Fruit fly (Drosophila melanogaster) whole organism, embryonic: ENCODE data around the gene trbl.

Experiments used
- Ada2b ChIP-seq: fragments of 200-800 bp; sonication (Bioruptor generic); IDR thresholded peaks from 2 replicates; pipeline ENCODE4 v1.3.6; 2022; ENCODE audit warnings: missing biosample characterization, missing genetic modification characterization
- Atf-2 ChIP-seq: fragments of 200-800 bp; sonication (Bioruptor generic); optimal IDR thresholded peaks from 2 replicates; lab custom pipeline; 2016; ENCODE audit warnings: missing biosample characterization, missing genetic modification characterization
- Awh ChIP-seq: fragments of 200-800 bp; sonication (Bioruptor generic); IDR thresholded peaks from 2 replicates; pipeline ENCODE4, ENCODE4 v1.3.6; 2022; ENCODE audit warnings: missing biosample characterization, missing genetic modification characterization
- CG11093 ChIP-seq: fragments of 200-800 bp; sonication (Bioruptor generic); IDR thresholded peaks from 3 replicates; pipeline ENCODE4 v1.3.6; 2022; ENCODE audit warnings: missing biosample characterization, missing genetic modification characterization
- CG12104 ChIP-seq: fragments of 200-800 bp; sonication (Bioruptor generic); optimal IDR thresholded peaks from 3 replicates; lab custom pipeline; 2016; ENCODE audit warnings: missing biosample characterization, missing genetic modification characterization
- CG12236 ChIP-seq: fragments of 200-800 bp; sonication (Bioruptor generic); optimal IDR thresholded peaks from 2 replicates; lab custom pipeline; 2016; ENCODE audit warnings: missing biosample characterization, missing genetic modification characterization
- CG1233 ChIP-seq: fragments of 200-800 bp; sonication (Bioruptor generic); optimal IDR thresholded peaks from 4 replicates; lab custom pipeline; 2018; ENCODE audit warnings: missing biosample characterization, mild to moderate bottlenecking, missing genetic modification characterization
- CG12744 ChIP-seq: fragments of 200-800 bp; sonication (Bioruptor generic); optimal IDR thresholded peaks from 2 replicates; lab custom pipeline; 2016; ENCODE audit warnings: missing biosample characterization, missing genetic modification characterization
- CG13775 ChIP-seq: fragments of 200-800 bp; sonication (Bioruptor generic); optimal IDR thresholded peaks from 3 replicates; lab custom pipeline; 2017; ENCODE audit warnings: missing biosample characterization, mild to moderate bottlenecking, missing genetic modification characterization
- CG14965 ChIP-seq: fragments of 200-800 bp; sonication (Bioruptor generic); optimal IDR thresholded peaks from 2 replicates; lab custom pipeline; 2016; ENCODE audit warnings: missing biosample characterization, missing genetic modification characterization, borderline replicate concordance
- CG16813 ChIP-seq: fragments of 200-800 bp; sonication (Bioruptor generic); IDR thresholded peaks from 3 replicates; pipeline ENCODE4 v1.3.6; 2022; ENCODE audit warnings: missing biosample characterization, missing genetic modification characterization; ENCODE audit not compliant: partially characterized antibody
- CG17186 ChIP-seq: fragments of 200-800 bp; sonication (Bioruptor generic); optimal IDR thresholded peaks from 3 replicates; lab custom pipeline; 2017; ENCODE audit warnings: missing biosample characterization, missing genetic modification reagents, missing genetic modification characterization
- CG17568 ChIP-seq: fragments of 200-800 bp; sonication (Bioruptor generic); optimal IDR thresholded peaks from 2 replicates; lab custom pipeline; 2018; ENCODE audit warnings: missing biosample characterization, mild to moderate bottlenecking, missing genetic modification characterization, moderate library complexity
- CG17612 ChIP-seq: fragments of 200-800 bp; sonication (Bioruptor generic); IDR thresholded peaks from 2 replicates; pipeline ENCODE4 v1.3.6; 2022; ENCODE audit warnings: missing biosample characterization, missing genetic modification characterization
- CG17829 ChIP-seq: fragments of 200-800 bp; optimal IDR thresholded peaks from 2 replicates; lab custom pipeline; 2019; ENCODE audit warnings: missing biosample characterization, mild to moderate bottlenecking, missing genetic modification characterization, moderate library complexity
- CG1832 ChIP-seq: fragments of 200-800 bp; sonication (Bioruptor generic); optimal IDR thresholded peaks from 2 replicates; lab custom pipeline; 2017; ENCODE audit warnings: missing biosample characterization, mild to moderate bottlenecking, missing genetic modification characterization, inconsistent platforms
- CG30431 ChIP-seq: fragments of 200-800 bp; sonication (Bioruptor generic); optimal IDR thresholded peaks from 2 replicates; lab custom pipeline; 2017; ENCODE audit warnings: missing biosample characterization, missing genetic modification characterization
- CG4404 ChIP-seq: fragments of 200-800 bp; sonication (Bioruptor generic); IDR thresholded peaks from 2 replicates; pipeline ENCODE4 v1.3.6; 2022; ENCODE audit warnings: missing biosample characterization, missing genetic modification characterization
- CG7928 ChIP-seq: fragments of 200-800 bp; sonication (Bioruptor generic); optimal IDR thresholded peaks from 2 replicates; lab custom pipeline; 2017; ENCODE audit warnings: missing biosample characterization, mild to moderate bottlenecking, missing genetic modification characterization
- CG8765 ChIP-seq: fragments of 200-800 bp; sonication (Bioruptor generic); IDR thresholded peaks from 2 replicates; pipeline ENCODE4 v1.3.6; 2022; ENCODE audit warnings: missing biosample characterization, missing genetic modification characterization
- CG8944 ChIP-seq: fragments of 200-800 bp; sonication (Bioruptor generic); optimal IDR thresholded peaks from 3 replicates; lab custom pipeline; 2016; ENCODE audit warnings: missing biosample characterization, missing genetic modification characterization
- Camta ChIP-seq: fragments of 200-800 bp; sonication (Bioruptor generic); optimal IDR thresholded peaks from 2 replicates; lab custom pipeline; 2016; ENCODE audit warnings: missing biosample characterization, missing genetic modification characterization
- Dref ChIP-seq: fragments of 200-800 bp; sonication (Bioruptor generic); IDR thresholded peaks from 2 replicates; pipeline ENCODE4 v1.3.6; 2022; ENCODE audit warnings: missing biosample characterization, missing genetic modification characterization
- GATAe ChIP-seq: fragments of 200-800 bp; sonication (Bioruptor generic); conservative IDR thresholded peaks from 2 replicates; pipeline ENCODE4 v1.3.6; 2022; ENCODE audit warnings: missing biosample characterization, missing genetic modification characterization
- Hr39 ChIP-seq: fragments of >200 bp; optimal IDR thresholded peaks from 2 replicates; lab custom pipeline; 2017
- Hr51 ChIP-seq, 2 experiments: fragments of 200-800 bp; sonication (Bioruptor generic); optimal IDR thresholded peaks; 2 replicates in 1 of 2; 3 replicates in 1 of 2; lab custom pipeline; 2016 to 2018; ENCODE audit warnings: missing biosample characterization in 2 of 2, missing genetic modification characterization in 2 of 2, mild to moderate bottlenecking in 1 of 2, moderate library complexity in 1 of 2
- Neu2 ChIP-seq: fragments of 200-800 bp; sonication (Bioruptor generic); optimal IDR thresholded peaks from 3 replicates; lab custom pipeline; 2016; ENCODE audit warnings: missing biosample characterization, missing genetic modification characterization, borderline replicate concordance
- Nf-YC ChIP-seq: fragments of 200-800 bp; optimal IDR thresholded peaks from 3 replicates; lab custom pipeline; 2019; ENCODE audit warnings: missing biosample characterization, mild to moderate bottlenecking, missing genetic modification characterization, moderate library complexity
- Optix ChIP-seq: fragments of 200-800 bp; sonication (Bioruptor generic); IDR thresholded peaks from 3 replicates; pipeline ENCODE4 v1.3.6; 2022; ENCODE audit warnings: missing biosample characterization, missing genetic modification characterization
- Sin3A ChIP-seq: fragments of >200 bp; optimal IDR thresholded peaks from 2 replicates; lab custom pipeline; 2018
- TFAM ChIP-seq: fragments of 200-800 bp; sonication (Bioruptor generic); optimal IDR thresholded peaks from 2 replicates; lab custom pipeline; 2017; ENCODE audit warnings: missing biosample characterization, missing genetic modification characterization, inconsistent platforms
- Vsx1 ChIP-seq: fragments of 200-800 bp; sonication (Bioruptor generic); optimal IDR thresholded peaks from 2 replicates; lab custom pipeline; 2017; ENCODE audit warnings: missing biosample characterization, mild to moderate bottlenecking, missing genetic modification characterization, missing genetic modification reagents
- cad ChIP-seq: fragments of >200 bp; optimal IDR thresholded peaks from 2 replicates; lab custom pipeline; 2017; ENCODE audit warnings: missing biosample characterization, missing genetic modification characterization
- cas ChIP-seq: fragments of 200-800 bp; sonication (Bioruptor generic); IDR thresholded peaks from 2 replicates; pipeline ENCODE4 v1.3.6; 2022; ENCODE audit warnings: missing biosample characterization, missing genetic modification characterization
- cwo ChIP-seq: fragments of 200-800 bp; sonication (Bioruptor generic); optimal IDR thresholded peaks from 3 replicates; lab custom pipeline; 2017; ENCODE audit warnings: missing biosample characterization, missing genetic modification characterization, mild to moderate bottlenecking, moderate library complexity, missing genetic modification reagents
- dmrt11E ChIP-seq: fragments of 200-800 bp; sonication (Bioruptor generic); optimal IDR thresholded peaks from 3 replicates; lab custom pipeline; 2018; ENCODE audit warnings: missing biosample characterization, mild to moderate bottlenecking, missing genetic modification characterization, moderate library complexity
- ewg ChIP-seq: fragments of 200-800 bp; sonication (Bioruptor generic); optimal IDR thresholded peaks from 3 replicates; lab custom pipeline; 2017; ENCODE audit warnings: mild to moderate bottlenecking, missing biosample characterization, missing genetic modification reagents, missing genetic modification characterization
- exex ChIP-seq: fragments of 200-800 bp; sonication (Bioruptor generic); optimal IDR thresholded peaks from 4 replicates; lab custom pipeline; 2018; ENCODE audit warnings: missing biosample characterization, mild to moderate bottlenecking, missing genetic modification characterization, moderate library complexity
- fd102C ChIP-seq: fragments of 200-800 bp; sonication (Bioruptor generic); optimal IDR thresholded peaks from 2 replicates; lab custom pipeline; 2018; ENCODE audit warnings: missing biosample characterization, mild to moderate bottlenecking, missing genetic modification characterization, moderate library complexity
- gcm2 ChIP-seq: fragments of 200-800 bp; sonication (Bioruptor generic); optimal IDR thresholded peaks from 2 replicates; lab custom pipeline; 2016; ENCODE audit warnings: missing biosample characterization, missing genetic modification characterization
- gfzf ChIP-seq: fragments of 200-800 bp; sonication (Bioruptor generic); optimal IDR thresholded peaks from 2 replicates; lab custom pipeline; 2016; ENCODE audit warnings: missing biosample characterization, mild to moderate bottlenecking, missing genetic modification characterization, moderate library complexity
- gro ChIP-seq: fragments of 200-800 bp; sonication (Bioruptor generic); optimal IDR thresholded peaks from 2 replicates; lab custom pipeline; 2016; ENCODE audit warnings: missing biosample characterization, missing genetic modification characterization
- h ChIP-seq: fragments of >200 bp; optimal IDR thresholded peaks from 2 replicates; lab custom pipeline; 2017
- maf-S ChIP-seq: fragments of 200-800 bp; sonication (Bioruptor generic); optimal IDR thresholded peaks from 2 replicates; lab custom pipeline; 2016; ENCODE audit warnings: missing biosample characterization, missing genetic modification characterization
- p53 ChIP-seq: fragments of 200-800 bp; sonication (Bioruptor generic); optimal IDR thresholded peaks from 2 replicates; lab custom pipeline; 2016; ENCODE audit warnings: missing biosample characterization, missing genetic modification characterization
- pfk ChIP-seq: fragments of 200-800 bp; sonication (Bioruptor generic); optimal IDR thresholded peaks from 2 replicates; lab custom pipeline; 2018; ENCODE audit warnings: missing biosample characterization, mild to moderate bottlenecking, missing genetic modification characterization, moderate library complexity
- sna ChIP-seq: fragments of 200-800 bp; sonication (Bioruptor generic); IDR thresholded peaks from 2 replicates; pipeline ENCODE4 v1.3.6; 2022; ENCODE audit warnings: missing biosample characterization, missing genetic modification characterization; ENCODE audit not compliant: partially characterized antibody
- vnd ChIP-seq: fragments of 200-800 bp; sonication (Bioruptor generic); IDR thresholded peaks from 3 replicates; pipeline ENCODE4 v1.3.6; 2022; ENCODE audit warnings: missing biosample characterization, missing genetic modification characterization; ENCODE audit not compliant: partially characterized antibody
- wek ChIP-seq: fragments of 200-800 bp; sonication (Bioruptor generic); optimal IDR thresholded peaks from 3 replicates; lab custom pipeline; 2018; ENCODE audit warnings: missing biosample characterization, mild to moderate bottlenecking, missing genetic modification characterization, moderate library complexity

trbl gene

DNA sequence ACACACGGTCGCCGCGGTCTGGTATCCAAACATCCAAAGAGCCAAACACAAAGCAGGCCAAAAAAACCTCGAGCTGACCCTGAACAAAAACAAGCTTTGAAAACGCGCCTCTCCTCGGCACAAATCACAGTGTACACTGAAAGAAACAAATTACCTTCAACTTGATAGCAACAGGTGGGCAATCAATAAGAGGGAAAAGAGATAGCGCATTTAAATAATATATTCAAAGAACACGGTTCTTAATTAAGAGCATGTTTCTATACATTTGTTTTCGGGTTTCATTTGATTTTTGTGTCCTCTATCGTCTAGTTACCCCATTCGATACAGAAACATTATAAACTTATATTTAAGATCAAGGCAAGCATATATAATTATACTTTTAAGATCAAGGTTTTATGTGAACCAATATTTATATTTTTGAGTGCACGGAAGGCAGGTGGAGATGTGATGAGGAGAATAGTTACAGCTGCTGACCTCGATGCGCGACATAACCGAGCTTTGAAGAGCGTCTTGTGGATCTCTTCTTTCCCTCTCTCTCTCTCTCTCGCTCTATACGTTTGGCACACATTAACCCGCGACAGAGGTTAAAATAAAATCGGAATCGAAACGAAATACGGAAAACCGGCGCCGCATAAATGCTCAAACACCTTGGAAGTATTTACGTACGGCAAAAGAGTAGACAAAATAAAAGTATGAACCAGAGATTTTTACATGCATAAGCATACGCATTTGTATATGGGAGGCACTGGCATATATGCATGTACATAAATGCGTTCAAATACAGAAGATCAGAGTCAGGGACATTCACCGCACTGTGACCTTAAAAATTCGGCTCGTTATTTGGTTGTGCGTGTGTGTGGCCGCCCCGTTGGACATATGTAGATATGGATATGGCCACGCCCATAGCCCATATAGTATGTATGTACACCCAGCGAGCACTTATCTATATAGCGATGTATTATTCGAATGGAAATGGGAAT, 2.9 kb downstream of the trbl start (continued):
- peak; percentile 79 for TF ChIP-seq gro (GFP tag; lab: Kevin White, UChicago)
- peak; percentile 69 for TF ChIP-seq CG30431
- peak; percentile 55 to 92 for TF ChIP-seq Hr51 (GFP tag; optimal IDR thresholded peaks at IDR 0.05; lab: Kevin White, UChicago)
- TF ChIP-seq CG1832 (GFP tag; lab: Kevin White, UChicago): peak; percentile 38
- TF ChIP-seq Dref (GFP tag; lab: Robert Waterston, UW): no peak
- TF ChIP-seq CG13775 (GFP tag; lab: Kevin White, UChicago): peak; percentile 80
- no peak for TF ChIP-seq cad (GFP tag; lab: Kevin White, UChicago)
- TF ChIP-seq CG17186 (GFP tag; lab: Kevin White, UChicago): peak; percentile 26
- TF ChIP-seq h (lab: Kevin White, UChicago): no peak
- peak; percentile 81 for TF ChIP-seq CG12104 (GFP tag; lab: Kevin White, UChicago)
- peak; percentile 80 for TF ChIP-seq Awh (GFP tag; lab: Robert Waterston, UW)
- TF ChIP-seq ewg (GFP tag; lab: Kevin White, UChicago): peak; percentile 71
- no peak for TF ChIP-seq Sin3A (lab: Kevin White, UChicago)
- peak; percentile 45 for TF ChIP-seq CG12236 (GFP tag; lab: Kevin White, UChicago)
- TF ChIP-seq Atf-2 (GFP tag; lab: Kevin White, UChicago): peak; percentile 63
- TF ChIP-seq dmrt11E (tag; lab: Kevin White, UChicago): peak; percentile 70
- peak; percentile 77 for TF ChIP-seq Nf-YC
- TF ChIP-seq wek (GFP tag; lab: Kevin White, UChicago): peak; percentile 37
- TF ChIP-seq CG17568: peak; percentile 76
- no peak for TF ChIP-seq TFAM
- TF ChIP-seq Hr39 (lab: Kevin White, UChicago): no peak
- peak; percentile 83 for TF ChIP-seq gcm2
- peak; percentile 60 for TF ChIP-seq Camta (GFP tag; lab: Kevin White, UChicago)
- peak; percentile 50 for TF ChIP-seq CG8944 (GFP tag; lab: Kevin White, UChicago)
- peak; percentile 10 for TF ChIP-seq p53 (GFP tag; lab: Kevin White, UChicago)
- peak; percentile 74 for TF ChIP-seq CG12744 (GFP tag; lab: Kevin White, UChicago)
- TF ChIP-seq cwo (GFP tag; lab: Kevin White, UChicago): peak; percentile 81
- TF ChIP-seq CG16813 (GFP tag; lab: Robert Waterston, UW): no peak
- TF ChIP-seq Vsx1 (GFP tag; lab: Kevin White, UChicago): peak; percentile 88
- TF ChIP-seq sna (GFP tag; lab: Robert Waterston, UW): no peak
- TF ChIP-seq Optix (GFP tag; lab: Robert Waterston, UW): 0 out of 3 replicates have a peak, but pooled peaks have one; percentile 21
- TF ChIP-seq CG17829 (tag; lab: Kevin White, UChicago): peak; percentile 81
- peak; percentile 51 for TF ChIP-seq CG7928 (GFP tag; lab: Kevin White, UChicago)
- TF ChIP-seq vnd (GFP tag; lab: Robert Waterston, UW): no peak
- no peak for TF ChIP-seq fd102C (GFP tag; lab: Kevin White, UChicago)
- peak; percentile 72 for TF ChIP-seq Ada2b (GFP tag; lab: Robert Waterston, UW)
- TF ChIP-seq CG11093 (GFP tag; lab: Robert Waterston, UW): peak; percentile 71; the same call in 2 of the 3 replicates
- no peak for TF ChIP-seq CG4404 (GFP tag; lab: Robert Waterston, UW)
- no peak for TF ChIP-seq cas (GFP tag; lab: Robert Waterston, UW)
- TF ChIP-seq CG1233 (GFP tag; lab: Kevin White, UChicago): peak; percentile 90
- TF ChIP-seq CG14965 (GFP tag; lab: Kevin White, UChicago): peak; percentile 38
- TF ChIP-seq maf-S (GFP tag; lab: Kevin White, UChicago): peak; percentile 66
- TF ChIP-seq CG17612: no peak
- no peak for TF ChIP-seq pfk (GFP tag; lab: Kevin White, UChicago)
- TF ChIP-seq gfzf (GFP tag; lab: Kevin White, UChicago): no peak
- no peak for TF ChIP-seq CG8765
- TF ChIP-seq Neu2 (GFP tag; lab: Kevin White, UChicago): no peak
- TF ChIP-seq exex: peak; percentile 55
- 0 out of 2 replicates have a peak, but pooled peaks have one; percentile 11 for TF ChIP-seq GATAe (GFP tag; lab: Robert Waterston, UW)
